Fruit fly (Drosophila melanogaster) whole organism, adult: Measurements from ENCODE around the gene brk.

Source experiments
- CG11617 ChIP-seq: fragments of 200-800 bp; sonication (Bioruptor generic); optimal IDR thresholded peaks from 2 replicates; lab custom pipeline; 2017; ENCODE audit warnings: mild to moderate bottlenecking, missing biosample characterization, missing genetic modification reagents, missing genetic modification characterization
- CG12768 ChIP-seq: fragments of 200-800 bp; sonication (Bioruptor generic); optimal IDR thresholded peaks from 2 replicates; lab custom pipeline; 2017; ENCODE audit warnings: missing biosample characterization, missing genetic modification characterization, mild to moderate bottlenecking, moderate library complexity, missing genetic modification reagents
- CG1620 ChIP-seq: fragments of 200-800 bp; sonication (Bioruptor generic); optimal IDR thresholded peaks from 2 replicates; lab custom pipeline; 2016; ENCODE audit warnings: missing biosample characterization, missing genetic modification characterization
- CG33017 ChIP-seq: fragments of 200-800 bp; sonication (Bioruptor generic); optimal IDR thresholded peaks from 2 replicates; lab custom pipeline; 2018; ENCODE audit warnings: missing biosample characterization, mild to moderate bottlenecking, missing genetic modification characterization, moderate library complexity
- CG7045 ChIP-seq: fragments of 200-800 bp; sonication (Bioruptor generic); optimal IDR thresholded peaks from 2 replicates; lab custom pipeline; 2017; ENCODE audit warnings: missing biosample characterization, mild to moderate bottlenecking, missing genetic modification characterization
- Crg-1 ChIP-seq: fragments of 200-800 bp; sonication (Bioruptor generic); optimal IDR thresholded peaks from 2 replicates; lab custom pipeline; 2016; ENCODE audit warnings: missing biosample characterization, missing genetic modification characterization
- bab1 ChIP-seq: fragments of 200-800 bp; sonication (Bioruptor generic); optimal IDR thresholded peaks from 3 replicates; lab custom pipeline; 2019; ENCODE audit warnings: missing biosample characterization, mild to moderate bottlenecking, missing genetic modification characterization, moderate library complexity
- cnc ChIP-seq, 2 experiments: fragments of >200 bp; optimal IDR thresholded peaks; 2 replicates each; lab custom pipeline; 2017
- kay ChIP-seq: fragments of 200-800 bp; sonication (Bioruptor generic); peaks from one replicate; lab custom pipeline; 2016; ENCODE audit warnings: missing biosample characterization, missing genetic modification characterization, borderline replicate concordance
- tj ChIP-seq: fragments of 200-800 bp; sonication (Bioruptor generic); optimal IDR thresholded peaks from 3 replicates; lab custom pipeline; 2017; ENCODE audit warnings: missing biosample characterization, mild to moderate bottlenecking, missing genetic modification characterization, moderate library complexity
- toe ChIP-seq: fragments of 200-800 bp; sonication (Bioruptor generic); optimal IDR thresholded peaks from 2 replicates; lab custom pipeline; 2016; ENCODE audit warnings: missing biosample characterization, missing genetic modification characterization

- TF ChIP-seq CG7045: no peak
- no peak for TF ChIP-seq Crg-1 (GFP tag; lab: Kevin White, UChicago)
- TF ChIP-seq CG12768 (GFP tag; lab: Kevin White, UChicago): no peak
- TF ChIP-seq cnc (optimal IDR thresholded peaks at IDR 0.05; lab: Kevin White, UChicago): no peak
- no peak for TF ChIP-seq CG1620 (GFP tag; lab: Kevin White, UChicago)
- TF ChIP-seq toe (GFP tag; lab: Kevin White, UChicago): no peak
- no peak for TF ChIP-seq kay (GFP tag; lab: Kevin White, UChicago)
- TF ChIP-seq CG11617: no peak
- no peak for TF ChIP-seq bab1
- no peak for TF ChIP-seq CG33017
- no peak for TF ChIP-seq tj (GFP tag; lab: Kevin White, UChicago)
Measured at dm6 chrX:7328746-7329145, 21.0 kb downstream of the brk start, which contains the start of gene Acsf3.
